Worm (Caenorhabditis elegans) whole organism, L3 larva: Measurements from ENCODE around the gene R09A8.9.

ENCODE experiments used
- R02D3.7 ChIP-seq: fragments of 150-350 bp; optimal IDR thresholded peaks from 2 replicates; lab custom pipeline; 2014; ENCODE audit warnings: missing biosample characterization, missing genetic modification characterization
- ZK546.5 ChIP-seq: sonication (generic microtip); optimal IDR thresholded peaks from 2 replicates; lab custom pipeline; 2017; ENCODE audit warnings: missing biosample characterization, missing genetic modification characterization
- aly-2 ChIP-seq: fragments of 150-350 bp; optimal IDR thresholded peaks from 2 replicates; lab custom pipeline; 2014; ENCODE audit warnings: missing biosample characterization, missing genetic modification characterization
- ama-1 ChIP-seq: fragments of 150-350 bp; optimal IDR thresholded peaks from 2 replicates; lab custom pipeline; 2018
- ceh-16 ChIP-seq: sonication (generic microtip); optimal IDR thresholded peaks from 2 replicates; lab custom pipeline; 2017; ENCODE audit warnings: missing biosample characterization, missing genetic modification characterization
- ceh-28 ChIP-seq: fragments of 150-350 bp; optimal IDR thresholded peaks from 2 replicates; lab custom pipeline; 2014; ENCODE audit warnings: missing biosample characterization, missing genetic modification reagents, missing genetic modification characterization
- ceh-82 ChIP-seq: fragments of 150-350 bp; optimal IDR thresholded peaks from 2 replicates; lab custom pipeline; 2014; ENCODE audit warnings: missing biosample characterization, missing genetic modification characterization
- daf-12 ChIP-seq: fragments of 150-350 bp; optimal IDR thresholded peaks from 2 replicates; lab custom pipeline; 2014; ENCODE audit warnings: missing biosample characterization, missing genetic modification reagents, missing genetic modification characterization
- egl-27 ChIP-seq: sonication (generic microtip); optimal IDR thresholded peaks from 4 replicates; lab custom pipeline; 2017; ENCODE audit warnings: missing biosample characterization, missing genetic modification reagents, missing genetic modification characterization
- egl-5 ChIP-seq: fragments of 150-350 bp; optimal IDR thresholded peaks from 2 replicates; lab custom pipeline; 2017; ENCODE audit warnings: missing biosample characterization, missing genetic modification reagents, missing genetic modification characterization, inconsistent platforms
- elt-1 ChIP-seq: fragments of 150-350 bp; optimal IDR thresholded peaks from 2 replicates; lab custom pipeline; 2014; ENCODE audit warnings: missing biosample characterization, missing genetic modification characterization
- elt-2 ChIP-seq: sonication (generic microtip); optimal IDR thresholded peaks from 2 replicates; lab custom pipeline; 2016; ENCODE audit warnings: missing genetic modification reagents, mild to moderate bottlenecking, missing genetic modification characterization, missing compliant biosample characterization
- elt-3 ChIP-seq, 3 experiments: fragments of 150-350 bp in 1 of 3; sonication (generic microtip) in 2 of 3; optimal IDR thresholded peaks; 2 replicates in 2 of 3; 4 replicates in 1 of 3; lab custom pipeline; 2014 to 2017; ENCODE audit warnings: missing biosample characterization in 3 of 3, missing genetic modification characterization in 3 of 3
- eor-1 ChIP-seq, 2 experiments: fragments of 150-350 bp; optimal IDR thresholded peaks; 2 replicates each; lab custom pipeline; 2014 to 2018; ENCODE audit warnings: missing biosample characterization in 2 of 2, missing genetic modification characterization in 2 of 2
- fkh-10 ChIP-seq: sonication (generic microtip); optimal IDR thresholded peaks from 2 replicates; lab custom pipeline; 2017; ENCODE audit warnings: missing biosample characterization, missing genetic modification reagents, missing genetic modification characterization
- fkh-2 ChIP-seq: fragments of 150-350 bp; optimal IDR thresholded peaks from 2 replicates; lab custom pipeline; 2014; ENCODE audit warnings: missing biosample characterization, missing genetic modification reagents, missing genetic modification characterization
- hmg-11 ChIP-seq: sonication (generic microtip); optimal IDR thresholded peaks from 2 replicates; lab custom pipeline; 2016; ENCODE audit warnings: missing genetic modification characterization, missing compliant biosample characterization
- jun-1 ChIP-seq: fragments of 150-350 bp; optimal IDR thresholded peaks from 2 replicates; lab custom pipeline; 2014; ENCODE audit warnings: missing biosample characterization, missing genetic modification reagents, missing genetic modification characterization
- lin-15B ChIP-seq: fragments of 150-350 bp; optimal IDR thresholded peaks from 2 replicates; lab custom pipeline; 2014; ENCODE audit warnings: missing biosample characterization, missing genetic modification characterization
- lin-39 ChIP-seq: fragments of 150-350 bp; optimal IDR thresholded peaks from 2 replicates; lab custom pipeline; 2018; ENCODE audit warnings: missing biosample characterization, missing genetic modification reagents, missing genetic modification characterization
- lsy-12 ChIP-seq: sonication (generic microtip); optimal IDR thresholded peaks from 2 replicates; lab custom pipeline; 2016; ENCODE audit warnings: mild to moderate bottlenecking, missing genetic modification characterization, missing compliant biosample characterization
- mml-1 ChIP-seq: fragments of 150-350 bp; sonication (generic microtip); optimal IDR thresholded peaks from 3 replicates; lab custom pipeline; 2014; ENCODE audit warnings: missing biosample characterization, missing genetic modification characterization
- nfya-1 ChIP-seq: sonication (generic microtip); optimal IDR thresholded peaks from 2 replicates; lab custom pipeline; 2017; ENCODE audit warnings: missing genetic modification characterization, mild to moderate bottlenecking, missing compliant biosample characterization, antibody characterized with exemption, moderate library complexity; ENCODE audit not compliant: insufficient read depth
- nhr-11 ChIP-seq: fragments of 150-350 bp; optimal IDR thresholded peaks from 2 replicates; lab custom pipeline; 2014; ENCODE audit warnings: missing biosample characterization, missing genetic modification characterization
- nhr-23 ChIP-seq: fragments of 150-350 bp; optimal IDR thresholded peaks from 2 replicates; lab custom pipeline; 2014; ENCODE audit warnings: missing biosample characterization, missing genetic modification reagents, missing genetic modification characterization
- nhr-237 ChIP-seq: fragments of 150-350 bp; optimal IDR thresholded peaks from 2 replicates; lab custom pipeline; 2014; ENCODE audit warnings: missing biosample characterization, missing genetic modification characterization
- nhr-25 ChIP-seq: sonication (generic microtip); optimal IDR thresholded peaks from 2 replicates; lab custom pipeline; 2017; ENCODE audit warnings: missing biosample characterization, missing genetic modification characterization
- nhr-28 ChIP-seq: fragments of 150-350 bp; optimal IDR thresholded peaks from 2 replicates; lab custom pipeline; 2014; ENCODE audit warnings: missing biosample characterization, missing genetic modification characterization
- nhr-43 ChIP-seq: sonication (generic microtip); optimal IDR thresholded peaks from 2 replicates; lab custom pipeline; 2016; ENCODE audit warnings: mild to moderate bottlenecking, missing genetic modification characterization, missing compliant biosample characterization; ENCODE audit not compliant: poor library complexity, severe bottlenecking
- nhr-77 ChIP-seq: fragments of 150-350 bp; optimal IDR thresholded peaks from 2 replicates; lab custom pipeline; 2014; ENCODE audit warnings: missing biosample characterization, missing genetic modification characterization
- pha-4 ChIP-seq: fragments of 150-350 bp; optimal IDR thresholded peaks from 2 replicates; lab custom pipeline; 2014; ENCODE audit warnings: missing biosample characterization, missing genetic modification reagents, missing genetic modification characterization
- pqm-1 ChIP-seq: fragments of 150-350 bp; optimal IDR thresholded peaks from 2 replicates; lab custom pipeline; 2017; ENCODE audit warnings: missing biosample characterization, missing genetic modification characterization, inconsistent platforms
- sea-2 ChIP-seq: fragments of 150-350 bp; sonication (generic microtip); optimal IDR thresholded peaks from 4 replicates; lab custom pipeline; 2014; ENCODE audit warnings: missing biosample characterization, missing genetic modification reagents, missing genetic modification characterization
- snpc-4 ChIP-seq: fragments of 150-350 bp; optimal IDR thresholded peaks from 2 replicates; lab custom pipeline; 2014; ENCODE audit warnings: missing biosample characterization, missing genetic modification characterization
- tbx-2 ChIP-seq: sonication (generic microtip); optimal IDR thresholded peaks from 2 replicates; lab custom pipeline; 2016; ENCODE audit warnings: mild to moderate bottlenecking, missing genetic modification characterization, missing compliant biosample characterization
- unc-39 ChIP-seq: sonication (generic microtip); optimal IDR thresholded peaks from 4 replicates; lab custom pipeline; 2017; ENCODE audit warnings: missing biosample characterization, missing genetic modification characterization
- unc-62 ChIP-seq: fragments of 150-350 bp; sonication (generic microtip); optimal IDR thresholded peaks from 4 replicates; lab custom pipeline; 2014; ENCODE audit warnings: missing biosample characterization, missing genetic modification reagents, missing genetic modification characterization
- zag-1 ChIP-seq: fragments of 150-350 bp; optimal IDR thresholded peaks from 2 replicates; lab custom pipeline; 2014; ENCODE audit warnings: missing biosample characterization, missing genetic modification characterization
- ztf-11 ChIP-seq: fragments of 150-350 bp; optimal IDR thresholded peaks from 2 replicates; lab custom pipeline; 2014; ENCODE audit warnings: missing biosample characterization, missing genetic modification characterization
- ztf-4 ChIP-seq: fragments of 150-350 bp; optimal IDR thresholded peaks from 2 replicates; lab custom pipeline; 2014; ENCODE audit warnings: missing biosample characterization, missing genetic modification characterization

The R09A8.9 gene

DNA sequence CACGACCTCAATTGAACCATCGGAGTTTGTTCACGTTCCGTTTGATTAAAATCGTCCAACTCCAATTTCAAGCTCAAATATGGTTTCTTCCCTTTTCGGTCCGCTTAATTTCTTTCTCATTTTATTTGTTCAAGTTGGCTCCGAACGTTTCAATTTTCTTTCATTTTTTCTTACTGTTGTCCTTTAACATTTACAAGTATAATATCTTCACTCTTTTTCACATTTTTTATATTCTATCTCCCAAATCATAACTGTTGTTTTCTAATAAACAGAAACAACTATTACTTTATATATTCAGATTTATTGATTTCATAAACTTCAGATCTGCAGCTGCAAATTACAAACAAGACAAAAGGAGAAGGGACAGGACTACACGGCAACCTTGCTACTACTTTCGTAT, 20.2 kb upstream of the R09A8.9 start:
- TF ChIP-seq egl-5, result no peak
- no peak for TF ChIP-seq mml-1 (tag; lab: Kevin White, UChicago)

- TF ChIP-seq unc-39 (tag; lab: Kevin White, UChicago), result no peak
- no peak for TF ChIP-seq R02D3.7 (tag; lab: Kevin White, UChicago)
- no peak for TF ChIP-seq pha-4 (tag; lab: Kevin White, UChicago)
- no peak for TF ChIP-seq ZK546.5 (tag; lab: Kevin White, UChicago)
- no peak for TF ChIP-seq jun-1 (tag; lab: Kevin White, UChicago)
- no peak for TF ChIP-seq daf-12 (tag; lab: Kevin White, UChicago)
- no peak for TF ChIP-seq lin-39 (tag; lab: Kevin White, UChicago)
- no peak for TF ChIP-seq ama-1 (lab: Kevin White, UChicago)
- no peak for TF ChIP-seq hmg-11 (tag; lab: Kevin White, UChicago)
- TF ChIP-seq elt-2, result no peak
- no peak for TF ChIP-seq ztf-11 (tag; lab: Kevin White, UChicago)
- no peak for TF ChIP-seq nhr-25
- no peak for TF ChIP-seq ceh-16
- TF ChIP-seq sea-2 (GFP tag; lab: Kevin White, UChicago), result no peak
- no peak for TF ChIP-seq unc-62 (GFP tag; lab: Kevin White, UChicago)
- no peak for TF ChIP-seq mml-1 (tag; lab: Kevin White, UChicago)
- TF ChIP-seq tbx-2 (tag; lab: Kevin White, UChicago), result no peak
- TF ChIP-seq nhr-237 (tag; lab: Kevin White, UChicago), result no peak
- no peak for TF ChIP-seq zag-1
- no peak for TF ChIP-seq nhr-23 (tag; lab: Kevin White, UChicago)
These were observed 17.4 kb upstream of the R09A8.9 start, which contains the start of gene T24D5.2 for ce11 chrX:12586352-12586751. TSS of gene T24D5.2 (minus strand) at chrX:12586452.

DNA sequence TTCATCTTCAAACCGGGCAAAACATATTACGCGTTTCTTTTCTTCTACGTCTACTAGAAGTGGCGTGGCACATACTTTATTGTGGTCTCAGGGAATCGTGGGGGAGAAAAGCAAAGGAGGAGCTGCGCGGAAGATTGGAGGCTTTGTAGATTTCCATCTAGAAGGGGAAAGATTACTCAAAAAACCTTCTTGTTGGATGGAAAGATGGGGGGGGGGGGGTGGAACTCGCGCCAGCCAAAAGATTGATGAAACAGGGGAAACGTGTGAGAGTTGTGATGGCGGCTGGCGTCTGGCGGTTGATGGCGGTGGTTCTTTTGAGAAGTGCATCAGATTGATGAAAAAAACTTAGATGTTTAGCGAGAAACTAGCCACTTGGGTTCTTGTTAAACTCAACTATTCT, 14.2 kb upstream of the R09A8.9 start:
- TF ChIP-seq fkh-2 (tag; lab: Kevin White, UChicago), result no peak
- no peak for TF ChIP-seq egl-27 (tag; lab: Kevin White, UChicago)
- no peak for TF ChIP-seq aly-2 (tag; lab: Kevin White, UChicago)
- TF ChIP-seq lin-39 (tag; lab: Kevin White, UChicago), result peak; percentile 30
- no peak for TF ChIP-seq pqm-1 (tag; lab: Kevin White, UChicago)
- no peak for TF ChIP-seq nhr-28 (tag; lab: Kevin White, UChicago)
- no peak for TF ChIP-seq mml-1 (tag; lab: Kevin White, UChicago)
- TF ChIP-seq ama-1 (lab: Kevin White, UChicago), result no peak
- no peak for TF ChIP-seq ceh-82 (tag; lab: Kevin White, UChicago)
- TF ChIP-seq ztf-11 (tag; lab: Kevin White, UChicago), result no peak
- peak; percentile 52 for TF ChIP-seq elt-1
- TF ChIP-seq ceh-28 (tag; lab: Kevin White, UChicago), result no peak
- TF ChIP-seq nhr-43 (tag; lab: Kevin White, UChicago), result no peak
- no peak for TF ChIP-seq egl-5
- TF ChIP-seq tbx-2 (tag; lab: Kevin White, UChicago), result no peak
- no peak for TF ChIP-seq eor-1 (tag; optimal IDR thresholded peaks at IDR 0.05; lab: Kevin White, UChicago)
- no peak for TF ChIP-seq snpc-4 (tag; lab: Kevin White, UChicago)
- TF ChIP-seq nfya-1 (tag; lab: Kevin White, UChicago), result peak; percentile 16
- TF ChIP-seq R02D3.7 (tag; lab: Kevin White, UChicago), result no peak
- TF ChIP-seq fkh-10 (GFP tag; lab: Kevin White, UChicago), result no peak
- no peak for TF ChIP-seq pha-4 (tag; lab: Kevin White, UChicago)

ce11 chrX:12595217-12595616, 8.5 kb upstream of the R09A8.9 start:
- TF ChIP-seq nhr-11 (tag; lab: Kevin White, UChicago), result no peak
- TF ChIP-seq nhr-43 (tag; lab: Kevin White, UChicago), result no peak
- TF ChIP-seq ceh-16, result no peak
- TF ChIP-seq tbx-2 (tag; lab: Kevin White, UChicago), result no peak
- no peak for TF ChIP-seq nhr-77
- TF ChIP-seq ama-1 (lab: Kevin White, UChicago), result no peak
- TF ChIP-seq nhr-23 (tag; lab: Kevin White, UChicago), result no peak
- TF ChIP-seq lsy-12 (tag; lab: Kevin White, UChicago), result no peak
- TF ChIP-seq daf-12 (tag; lab: Kevin White, UChicago), result no peak
- no peak for TF ChIP-seq ztf-4 (tag; lab: Kevin White, UChicago)
- TF ChIP-seq elt-3 (tag; optimal IDR thresholded peaks at IDR 0.05; lab: Kevin White, UChicago), result no peak
- TF ChIP-seq ceh-82 (tag; lab: Kevin White, UChicago), result no peak
- TF ChIP-seq lin-15B, result no peak
- TF ChIP-seq nhr-237 (tag; lab: Kevin White, UChicago), result no peak
- TF ChIP-seq, all 47 proteins: peak for 0
